Worm (Caenorhabditis elegans): ENCODE results near the gene K10G6.9.

DNA sequence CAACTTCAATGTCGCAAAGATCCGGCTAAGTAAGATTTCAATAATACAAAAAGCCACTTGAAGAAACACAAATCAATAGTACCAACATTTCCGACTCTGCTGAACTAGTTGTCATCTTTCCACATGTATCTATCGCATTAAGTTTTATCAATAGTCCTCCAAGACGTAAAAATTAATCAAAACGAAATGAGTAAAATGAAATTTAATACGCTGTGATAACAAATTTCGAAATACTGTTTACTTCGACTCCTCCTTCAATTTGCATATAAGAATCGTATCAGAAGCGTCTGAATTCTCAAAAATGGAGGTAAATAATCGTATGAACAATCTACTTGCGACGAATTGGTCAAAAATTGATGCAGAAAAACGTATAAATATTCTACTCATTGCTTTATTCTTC lies 18.6 kb downstream of the K10G6.9 start:
- TF ChIP-seq mdl-1 (tag; optimal IDR thresholded peaks at IDR 0.05): no peak
- no peak for TF ChIP-seq skn-1 (tag; optimal IDR thresholded peaks at IDR 0.05)
- TF ChIP-seq alr-1 (tag; optimal IDR thresholded peaks at IDR 0.05; ENCODE audit: borderline replicate concordance): no peak
- TF ChIP-seq fos-1 (tag; optimal IDR thresholded peaks at IDR 0.05): no peak
- TF ChIP-seq hpl-2 (GFP tag; optimal IDR thresholded peaks at IDR 0.05): no peak
- TF ChIP-seq pag-3 (tag; optimal IDR thresholded peaks at IDR 0.05; ENCODE audit: borderline replicate concordance, insufficient read depth): no peak
- TF ChIP-seq snpc-4 (tag; optimal IDR thresholded peaks at IDR 0.05): no peak
- TF ChIP-seq tbx-2 (tag; optimal IDR thresholded peaks at IDR 0.05): no peak
- TF ChIP-seq ama-1 (optimal IDR thresholded peaks at IDR 0.05): no peak
- TF ChIP-seq xbp-1 (tag; optimal IDR thresholded peaks at IDR 0.05): no peak
- TF ChIP-seq sox-4 (tag; optimal IDR thresholded peaks at IDR 0.05): no peak

Measured in whole organism, L1 larva.